Worm (Caenorhabditis elegans): Measurements from ENCODE around the gene rab-33.
A peak's percentile ranks its signal among the peaks of the same experiment; 100 is the strongest.

rab-33 gene

ce11 chrIII:10461164-10461546 lies 42.5 kb downstream of the rab-33 start, which contains the start of gene atx-2 (continued):
- TF ChIP-seq madf-6 (GFP tag; IDR thresholded peaks at IDR 0.05) = peak; percentile 89
- TF ChIP-seq F55B11.4 (tag; optimal IDR thresholded peaks at IDR 0.05; ENCODE audit: borderline replicate concordance, insufficient read depth) = no peak
- TF ChIP-seq nfyb-1 (GFP tag; IDR thresholded peaks at IDR 0.05) = peak; percentile 93
- peak; percentile 90 for TF ChIP-seq Y95B8A.8 (GFP tag; IDR thresholded peaks at IDR 0.05)
- TF ChIP-seq snpc-1.3 (tag; optimal IDR thresholded peaks at IDR 0.05; ENCODE audit: insufficient read depth) = peak; percentile 58
- peak; percentile 92 for TF ChIP-seq madf-3 (GFP tag; IDR thresholded peaks at IDR 0.05)
- peak; percentile 97 for TF ChIP-seq zfh-2 (GFP tag; conservative IDR thresholded peaks at IDR 0.05)
- TF ChIP-seq attf-6 (GFP tag; IDR thresholded peaks at IDR 0.05) = peak; percentile 79
- no peak for TF ChIP-seq fkh-3 (tag; optimal IDR thresholded peaks at IDR 0.05)
- no peak for TF ChIP-seq pha-4 (tag; optimal IDR thresholded peaks at IDR 0.05)
- TF ChIP-seq nhr-80 (tag; optimal IDR thresholded peaks at IDR 0.05) = peak; percentile 67
- TF ChIP-seq K12H6.12 (tag; optimal IDR thresholded peaks at IDR 0.05) = peak; percentile 84
- TF ChIP-seq let-607 (tag; optimal IDR thresholded peaks at IDR 0.05) = peak; percentile 61 to 84
- TF ChIP-seq ets-4 (GFP tag; optimal IDR thresholded peaks at IDR 0.05) = peak; percentile 88
- no peak for TF ChIP-seq mes-4 (tag; optimal IDR thresholded peaks at IDR 0.05)
- TF ChIP-seq egl-18 (GFP tag; IDR thresholded peaks at IDR 0.05) = no peak
- TF ChIP-seq atf-7 (tag; optimal IDR thresholded peaks at IDR 0.05) = peak; percentile 83
- TF ChIP-seq dpl-1 (GFP tag; optimal IDR thresholded peaks at IDR 0.05) = peak; percentile 35
- TF ChIP-seq nhr-120 (GFP tag; IDR thresholded peaks at IDR 0.05) = no peak
- no peak for TF ChIP-seq Y56A3A.18 (GFP tag; IDR thresholded peaks at IDR 0.05)
- peak; percentile 74; the same call in 1 of the 2 replicates for TF ChIP-seq cebp-2 (GFP tag; IDR thresholded peaks at IDR 0.05)
- peak; percentile 42 for TF ChIP-seq ztf-22 (GFP tag; optimal IDR thresholded peaks at IDR 0.05)
- TF ChIP-seq attf-5 (GFP tag; optimal IDR thresholded peaks at IDR 0.05) = peak; percentile 99
- peak; percentile 72 for TF ChIP-seq ztf-18 (tag; optimal IDR thresholded peaks at IDR 0.05)
- TF ChIP-seq ztf-25 (GFP tag; IDR thresholded peaks at IDR 0.05) = peak; percentile 96
- TF ChIP-seq gei-17 (GFP tag; optimal IDR thresholded peaks at IDR 0.05) = peak; percentile 49
- TF ChIP-seq him-1 (tag; optimal IDR thresholded peaks at IDR 0.05) = no peak
- TF ChIP-seq D2030.7 (GFP tag; IDR thresholded peaks at IDR 0.05) = peak; percentile 87
- 0 out of 2 replicates have a peak, but pooled peaks have one; percentile 87 for TF ChIP-seq F37B4.10 (GFP tag; IDR thresholded peaks at IDR 0.05)
- TF ChIP-seq xnd-1 (tag; optimal IDR thresholded peaks at IDR 0.05) = peak; percentile 55
- TF ChIP-seq unc-130 (GFP tag; optimal IDR thresholded peaks at IDR 0.05) = peak; percentile 55
- peak; percentile 66 for TF ChIP-seq somi-1 (GFP tag; optimal IDR thresholded peaks at IDR 0.05)
- TF ChIP-seq nfya-2 (GFP tag; IDR thresholded peaks at IDR 0.05) = no peak
- TF ChIP-seq dox-1 (GFP tag; IDR thresholded peaks at IDR 0.05) = peak; percentile 97
- peak; percentile 94 for TF ChIP-seq C06A6.2 (GFP tag; conservative IDR thresholded peaks at IDR 0.05)
- TF ChIP-seq mcd-1 (GFP tag; IDR thresholded peaks at IDR 0.05) = peak; percentile 96
- no peak for TF ChIP-seq ztf-3 (GFP tag; optimal IDR thresholded peaks at IDR 0.05)
- no peak for TF ChIP-seq nfya-1 (tag; optimal IDR thresholded peaks at IDR 0.05; ENCODE audit: borderline replicate concordance, insufficient read depth)
- peak; percentile 69; the same call in 1 of the 2 replicates for TF ChIP-seq hsf-1 (GFP tag; IDR thresholded peaks at IDR 0.05)
- TF ChIP-seq C17E4.6 (GFP tag; IDR thresholded peaks at IDR 0.05) = peak; percentile 84
- no peak for TF ChIP-seq ama-1 (optimal IDR thresholded peaks at IDR 0.05)
- TF ChIP-seq ama-1 (GFP tag; optimal IDR thresholded peaks at IDR 0.05) = peak in 1 of 2 experiments; percentile 27
- peak; percentile 97 for TF ChIP-seq F52B5.7 (tag; optimal IDR thresholded peaks at IDR 0.05)
- TF ChIP-seq attf-3 (GFP tag; conservative IDR thresholded peaks at IDR 0.05) = peak; percentile 70
- TF ChIP-seq lin-26 (GFP tag; IDR thresholded peaks at IDR 0.05) = peak; percentile 88
- no peak for TF ChIP-seq F23B12.7 (tag; optimal IDR thresholded peaks at IDR 0.05; ENCODE audit: insufficient read depth)
- TF ChIP-seq efl-1 (GFP tag; optimal IDR thresholded peaks at IDR 0.05) = peak; percentile 77
- peak; percentile 71 for TF ChIP-seq F33H1.4 (GFP tag; IDR thresholded peaks at IDR 0.05)
- TF ChIP-seq nhr-90 (tag; optimal IDR thresholded peaks at IDR 0.05) = peak; percentile 85
